Worm (Caenorhabditis elegans) whole organism, mixed stage, embryonic: Measurements from ENCODE around the gene srlf-3.

Experiments used
- nhr-76 ChIP-seq: sonication (generic microtip); optimal IDR thresholded peaks from 2 replicates; lab custom pipeline; 2017; ENCODE audit warnings: missing biosample characterization, missing genetic modification characterization
- snpc-4 ChIP-seq: fragments of 150-350 bp; optimal IDR thresholded peaks from 2 replicates; lab custom pipeline; 2014; ENCODE audit warnings: missing biosample characterization, missing genetic modification characterization
- unc-62 ChIP-seq: fragments of 150-350 bp; optimal IDR thresholded peaks from 2 replicates; lab custom pipeline; 2014; ENCODE audit warnings: missing biosample characterization, missing genetic modification reagents, missing genetic modification characterization
- ztf-11 ChIP-seq: fragments of 150-350 bp; optimal IDR thresholded peaks from 2 replicates; lab custom pipeline; 2014; ENCODE audit warnings: missing biosample characterization, missing genetic modification characterization

DNA sequence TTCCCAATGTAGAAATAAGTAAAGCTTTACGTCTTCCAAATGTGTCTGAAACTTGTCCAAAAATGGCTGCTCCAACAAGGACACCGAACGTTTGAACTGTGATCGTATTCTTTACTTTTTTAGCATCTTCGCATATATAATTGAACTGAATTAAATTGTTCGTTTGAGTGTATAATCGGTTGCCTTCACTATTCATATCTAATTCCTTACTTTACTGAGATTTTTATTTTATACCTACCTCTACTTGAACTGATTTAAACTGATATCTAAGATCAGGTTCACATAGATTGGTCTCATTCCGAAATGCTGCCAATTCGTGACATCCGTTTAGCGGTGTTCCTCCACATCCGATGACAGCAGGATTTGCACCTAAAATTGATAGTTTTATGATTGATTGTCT, 24.9 kb upstream of the srlf-3 start:
- TF ChIP-seq unc-62 (GFP tag; lab: Kevin White, UChicago) (no peak), ztf-11 (tag; lab: Kevin White, UChicago) (no peak), snpc-4 (no peak), nhr-76 (tag; lab: Kevin White, UChicago) (no peak)
